Worm (Caenorhabditis elegans): Measurements from ENCODE around the gene srw-1.

Gene srw-1

DNA sequence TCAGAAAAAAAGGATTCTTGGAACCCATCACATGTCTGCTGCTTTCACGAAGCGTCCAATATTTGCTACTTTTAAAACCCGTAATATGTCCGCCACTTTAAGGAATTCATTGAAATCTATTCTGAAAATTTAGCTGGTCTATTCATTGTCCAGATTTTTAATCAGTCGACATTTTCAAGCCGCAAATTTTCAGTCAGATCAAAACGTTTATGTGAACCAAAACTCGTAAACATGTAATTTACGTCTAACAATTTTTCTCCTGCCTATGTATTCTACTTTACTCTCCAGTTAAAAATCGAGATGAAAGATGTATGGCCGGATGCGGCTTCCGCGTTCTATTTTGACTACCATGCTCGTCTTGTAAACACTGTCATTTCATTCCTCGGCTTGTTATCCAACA lies at the start of gene srw-1:
TSS of gene srw-1 (plus strand) at position 301 of the 400 bp plus-strand sequence.
- no peak for TF ChIP-seq nhr-129 (tag; optimal IDR thresholded peaks at IDR 0.05)
- TF ChIP-seq nhr-11 (tag; optimal IDR thresholded peaks at IDR 0.05) = no peak
- TF ChIP-seq nhr-25 (tag; optimal IDR thresholded peaks at IDR 0.05) = no peak
- TF ChIP-seq lin-13 (GFP tag; optimal IDR thresholded peaks at IDR 0.05) = no peak
- TF ChIP-seq nhr-77 (tag; optimal IDR thresholded peaks at IDR 0.05) = no peak
- TF ChIP-seq ZK546.5 (tag; optimal IDR thresholded peaks at IDR 0.05) = no peak
- TF ChIP-seq Y55F3AM.14 (GFP tag; optimal IDR thresholded peaks at IDR 0.05) = no peak
- TF ChIP-seq mab-5 (tag; optimal IDR thresholded peaks at IDR 0.05) = no peak
- TF ChIP-seq nhr-12 (tag; optimal IDR thresholded peaks at IDR 0.05) = no peak
- TF ChIP-seq skn-1 (tag; optimal IDR thresholded peaks at IDR 0.05) = no peak
- TF ChIP-seq fos-1 (tag; optimal IDR thresholded peaks at IDR 0.05) = no peak

DNA sequence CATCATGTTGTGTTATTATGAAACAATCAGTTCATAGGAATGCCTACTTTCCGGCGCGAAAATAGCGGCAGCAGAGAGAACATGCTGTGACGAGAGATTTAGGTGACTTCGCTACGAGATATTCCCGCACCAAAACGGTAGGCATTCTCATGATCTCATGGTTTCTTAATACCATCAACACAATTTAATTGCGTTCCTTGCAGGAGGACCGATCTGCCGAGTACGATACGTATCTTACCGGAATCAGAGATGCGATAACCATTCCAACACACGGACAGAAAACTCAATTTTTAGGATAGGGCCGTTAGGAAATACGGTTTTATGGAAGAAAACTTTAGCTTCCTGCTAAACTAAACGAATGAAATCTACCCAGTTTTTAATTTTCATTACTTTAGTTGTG lies 49.3 kb upstream of the srw-1 start, which contains the start of gene T09F5.1:
TSS of gene T09F5.1 (plus strand) at position 301 of the 400 bp plus-strand sequence.
- TF ChIP-seq sem-4 (tag; optimal IDR thresholded peaks at IDR 0.05) (no peak), fos-1 (tag; optimal IDR thresholded peaks at IDR 0.05) (no peak), sma-9 (GFP tag; optimal IDR thresholded peaks at IDR 0.05) (no peak), sma-9 (tag; optimal IDR thresholded peaks at IDR 0.05) (no peak), egl-27 (tag; optimal IDR thresholded peaks at IDR 0.05) (no peak), elt-1 (tag; optimal IDR thresholded peaks at IDR 0.05) (no peak), ama-1 (optimal IDR thresholded peaks at IDR 0.05) (no peak), nhr-25 (tag; optimal IDR thresholded peaks at IDR 0.05) (no peak), peb-1 (tag; optimal IDR thresholded peaks at IDR 0.05) (no peak), elt-3 (tag; optimal IDR thresholded peaks at IDR 0.05) (no peak), ztf-11 (tag; optimal IDR thresholded peaks at IDR 0.05) (no peak)

DNA sequence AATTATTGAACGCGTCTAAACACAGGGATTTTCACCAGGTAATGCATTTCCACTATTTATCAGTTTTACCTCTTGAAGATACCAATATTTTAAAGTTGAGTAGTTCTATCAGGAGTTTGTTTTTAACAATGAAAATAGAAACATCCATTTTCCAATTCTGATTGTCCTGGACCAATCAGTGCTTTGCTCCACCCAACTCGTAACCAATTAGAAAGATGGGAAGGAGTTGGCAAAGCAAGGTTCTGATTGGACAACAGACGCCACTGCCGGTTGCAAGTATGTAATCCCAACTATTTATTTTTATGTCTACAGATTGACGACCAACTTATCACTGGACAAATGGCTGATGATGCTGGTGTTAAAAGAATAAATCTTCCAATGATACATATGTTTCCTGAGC lies 47.9 kb upstream of the srw-1 start:
- TF ChIP-seq ztf-1 (GFP tag; conservative IDR thresholded peaks at IDR 0.05) (no peak), unc-39 (tag; optimal IDR thresholded peaks at IDR 0.05) (no peak), ama-1 (optimal IDR thresholded peaks at IDR 0.05) (no peak), unc-55 (GFP tag; optimal IDR thresholded peaks at IDR 0.05) (no peak), unc-62 (GFP tag; optimal IDR thresholded peaks at IDR 0.05) (no peak), sma-3 (GFP tag; optimal IDR thresholded peaks at IDR 0.05) (no peak), ztf-4 (tag; optimal IDR thresholded peaks at IDR 0.05) (no peak), alr-1 (tag; optimal IDR thresholded peaks at IDR 0.05) (no peak), nhr-237 (tag; optimal IDR thresholded peaks at IDR 0.05) (no peak), aly-2 (tag; optimal IDR thresholded peaks at IDR 0.05) (no peak), nhr-77 (tag; optimal IDR thresholded peaks at IDR 0.05) (no peak), nhr-6 (tag; optimal IDR thresholded peaks at IDR 0.05) (no peak), nhr-10 (tag; optimal IDR thresholded peaks at IDR 0.05) (no peak), elt-1 (tag; optimal IDR thresholded peaks at IDR 0.05) (no peak), lin-13 (GFP tag; optimal IDR thresholded peaks at IDR 0.05) (no peak), fos-1 (tag; optimal IDR thresholded peaks at IDR 0.05) (no peak), nhr-21 (tag; optimal IDR thresholded peaks at IDR 0.05) (no peak)

DNA sequence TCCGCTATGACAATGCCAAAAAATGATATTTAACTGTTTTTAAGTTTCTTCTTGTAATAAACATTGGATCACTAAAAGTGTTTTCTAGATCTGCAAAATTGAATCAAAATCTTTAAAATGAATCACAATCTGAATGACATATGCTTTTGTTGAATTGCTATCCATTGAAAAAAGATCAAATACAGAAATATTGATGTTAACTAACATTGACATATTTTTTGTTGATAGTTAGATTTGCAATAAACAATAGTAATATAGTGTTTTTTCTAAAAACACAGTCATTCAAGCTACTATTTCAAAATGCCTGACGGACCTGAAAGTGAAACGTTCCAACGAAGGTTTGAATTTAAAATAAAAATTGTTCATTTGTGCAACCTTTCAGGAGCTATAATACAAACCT lies 47.4 kb upstream of the srw-1 start, which contains the start of gene T09F5.2:
TSS of gene T09F5.2 (plus strand) at position 301 of the 400 bp plus-strand sequence.
- no peak for TF ChIP-seq peb-1 (tag; optimal IDR thresholded peaks at IDR 0.05)
- TF ChIP-seq nhr-10 (tag; optimal IDR thresholded peaks at IDR 0.05) = no peak
- TF ChIP-seq crh-2 (tag; optimal IDR thresholded peaks at IDR 0.05) = no peak
- no peak for TF ChIP-seq ceh-16 (tag; optimal IDR thresholded peaks at IDR 0.05)
- no peak for TF ChIP-seq R02D3.7 (tag; optimal IDR thresholded peaks at IDR 0.05)
- no peak for TF ChIP-seq elt-3 (tag; optimal IDR thresholded peaks at IDR 0.05)
- no peak for TF ChIP-seq sma-3 (GFP tag; optimal IDR thresholded peaks at IDR 0.05)
- no peak for TF ChIP-seq lin-11 (tag; optimal IDR thresholded peaks at IDR 0.05)
- TF ChIP-seq ama-1 (optimal IDR thresholded peaks at IDR 0.05) = no peak
- TF ChIP-seq F13H6.1 (tag; optimal IDR thresholded peaks at IDR 0.05) = no peak
- TF ChIP-seq blmp-1 (tag; optimal IDR thresholded peaks at IDR 0.05; ENCODE audit: insufficient read depth) = no peak
- TF ChIP-seq ztf-4 (tag; optimal IDR thresholded peaks at IDR 0.05) = no peak
- no peak for TF ChIP-seq Y55F3AM.14 (GFP tag; optimal IDR thresholded peaks at IDR 0.05)
- TF ChIP-seq unc-55 (GFP tag; optimal IDR thresholded peaks at IDR 0.05) = no peak

Data from whole organism, L2 larva.